Worm (Caenorhabditis elegans) whole organism, dauer: ENCODE measurements around the gene rpl-3.
"Not testable (repeated sequence)": the region's sequence is repeated elsewhere in the genome, so short reads cannot be mapped to it uniquely, and the experiment has no call there.

Experiments used
- unc-62 ChIP-seq: sonication (generic microtip); optimal IDR thresholded peaks from 2 replicates; lab custom pipeline; 2017; ENCODE audit warnings: missing biosample characterization, missing genetic modification reagents, missing genetic modification characterization

The rpl-3 gene

DNA sequence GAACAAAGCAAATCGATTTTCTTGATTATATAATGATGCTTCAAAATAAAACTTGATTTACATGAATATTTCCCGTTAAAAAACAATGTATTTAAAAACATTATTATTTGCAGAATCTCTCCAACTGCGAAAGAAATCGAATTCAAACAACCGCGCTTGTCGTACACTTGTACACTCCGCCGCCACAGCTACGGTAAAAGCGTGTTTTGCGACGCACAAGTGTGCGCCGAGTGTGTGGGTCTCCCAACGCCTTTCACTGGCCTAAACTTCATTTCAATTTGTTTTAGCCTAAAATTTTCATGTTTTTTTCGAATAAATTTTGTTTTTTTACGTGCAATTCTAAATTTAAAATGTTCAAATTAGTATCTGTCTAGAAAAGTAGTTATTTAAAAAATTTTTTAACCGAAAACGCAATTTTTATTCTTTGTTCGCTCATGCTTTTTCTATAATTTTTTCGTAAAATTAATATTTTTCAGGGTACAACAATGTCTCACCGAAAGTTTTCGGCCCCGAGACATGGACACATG is at the start of gene rpl-3:
rpl-3 (plus strand) TSS at position 477 of the 527 bp plus-strand sequence.
- peak; percentile 79 for TF ChIP-seq unc-62 (GFP tag; lab: Kevin White, UChicago)

DNA sequence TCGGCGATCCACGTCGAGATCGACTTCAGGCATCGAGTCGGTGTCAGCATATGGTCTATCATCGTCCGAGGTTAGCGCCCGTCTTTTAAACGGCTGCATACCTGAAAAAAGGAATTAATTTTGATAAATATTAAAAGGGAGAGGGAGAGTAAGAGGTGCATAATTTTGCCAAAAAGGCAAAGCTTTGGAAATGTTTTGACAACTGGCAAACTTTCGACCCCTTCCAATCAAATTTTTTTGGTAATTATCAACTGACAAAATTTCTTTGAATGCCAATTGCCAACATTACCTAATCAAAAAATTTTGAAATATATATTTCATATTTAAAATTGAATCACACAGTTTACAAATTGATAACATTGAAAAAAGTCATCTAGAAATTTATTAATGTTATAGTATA is 48.1 kb upstream of the rpl-3 start, which contains the start of gene dpy-27:
dpy-27 (minus strand) TSS at position 101 of the 400 bp plus-strand sequence.
- TF ChIP-seq unc-62 (GFP tag; lab: Kevin White, UChicago), result no peak

DNA sequence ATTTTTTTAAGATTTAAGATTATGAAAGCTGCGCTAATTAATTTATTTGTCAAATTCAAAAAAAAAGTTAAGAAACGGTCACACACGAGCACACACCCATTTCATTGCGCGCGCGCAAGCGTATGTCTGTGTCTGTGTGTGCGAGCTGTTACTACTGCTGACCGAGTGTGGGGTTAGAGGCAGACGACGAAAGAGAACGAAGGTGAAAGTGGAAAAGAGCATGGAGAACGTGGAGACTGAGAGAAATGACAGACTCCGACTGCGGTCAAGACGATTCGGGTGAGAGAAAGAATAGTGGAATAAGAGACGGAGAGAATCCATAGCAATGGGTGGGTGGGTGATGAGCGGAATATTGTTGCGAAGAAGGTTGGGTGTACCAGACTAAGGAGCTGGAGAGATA is 47.5 kb upstream of the rpl-3 start:
- no peak for TF ChIP-seq unc-62 (GFP tag; lab: Kevin White, UChicago)

DNA sequence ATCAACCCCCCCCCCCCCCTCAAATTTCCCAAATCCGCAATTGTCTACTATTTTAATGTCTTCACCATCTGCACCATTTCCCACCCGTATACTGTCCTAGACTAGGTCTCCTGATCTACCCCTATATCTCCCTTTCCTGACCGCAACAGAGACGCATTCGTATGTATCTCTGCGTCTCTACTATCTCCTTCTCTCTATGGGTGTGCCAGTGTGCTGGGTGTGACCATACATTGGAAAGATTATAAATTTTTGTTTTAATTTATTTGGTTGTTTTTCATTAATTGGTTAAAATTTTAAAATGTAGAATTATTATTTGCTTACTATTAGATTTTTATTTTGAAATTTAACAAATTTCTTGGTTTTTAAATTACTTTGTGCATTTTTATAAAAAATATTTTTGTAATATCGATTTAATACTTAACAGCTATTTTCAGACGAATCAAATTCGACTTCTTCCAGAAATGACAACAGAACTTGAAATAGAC is 45.6 kb upstream of the rpl-3 start, which contains the start of gene amx-1:
amx-1 (plus strand) TSS at position 435 of the 485 bp plus-strand sequence.
- no peak for TF ChIP-seq unc-62 (GFP tag; lab: Kevin White, UChicago)

DNA sequence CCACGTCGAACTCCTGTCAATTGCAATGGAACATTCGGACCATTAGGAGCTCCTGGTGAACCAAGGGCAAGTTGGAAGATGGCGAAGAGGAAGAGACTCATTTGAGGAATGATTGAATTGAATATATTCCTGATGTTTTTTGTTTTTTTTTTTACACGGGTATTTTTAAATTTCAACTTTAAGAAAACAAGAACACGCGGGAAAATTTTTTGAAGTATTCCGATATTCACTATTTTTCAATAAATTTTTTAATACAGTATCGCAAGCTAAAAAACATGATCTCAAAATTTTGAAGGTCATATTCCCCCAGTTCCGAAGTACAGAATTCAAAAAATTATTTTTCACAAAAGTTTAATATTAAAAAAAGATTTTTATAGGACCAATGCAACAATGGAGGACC is 38.5 kb upstream of the rpl-3 start, which contains the start of gene cnnm-5:
cnnm-5 (minus strand) TSS at position 101 of the 400 bp plus-strand sequence.
- TF ChIP-seq unc-62 (GFP tag; lab: Kevin White, UChicago), result no peak

- no peak for TF ChIP-seq unc-62 (GFP tag; lab: Kevin White, UChicago)
Measured at ce11 chrIII:3831381-3831780, 36.3 kb upstream of the rpl-3 start, which contains the start of gene C36A4.10. Gene C36A4.10 (minus strand): TSS chrIII:3831481.

ce11 chrIII:3831798-3832197 is 35.9 kb upstream of the rpl-3 start:
- TF ChIP-seq unc-62 (GFP tag; lab: Kevin White, UChicago), result no peak

ce11 chrIII:3832291-3832690 is 35.4 kb upstream of the rpl-3 start, which contains the start of gene cyp-25A1:
Gene cyp-25A1 (plus strand): TSS chrIII:3832591.
- no peak for TF ChIP-seq unc-62 (GFP tag; lab: Kevin White, UChicago)

- TF ChIP-seq unc-62 (GFP tag; lab: Kevin White, UChicago), result no peak
Measured at ce11 chrIII:3834800-3835271, 32.8 kb upstream of the rpl-3 start, which contains the start of gene cyp-25A2. Gene cyp-25A2 (plus strand): TSS chrIII:3835221.

DNA sequence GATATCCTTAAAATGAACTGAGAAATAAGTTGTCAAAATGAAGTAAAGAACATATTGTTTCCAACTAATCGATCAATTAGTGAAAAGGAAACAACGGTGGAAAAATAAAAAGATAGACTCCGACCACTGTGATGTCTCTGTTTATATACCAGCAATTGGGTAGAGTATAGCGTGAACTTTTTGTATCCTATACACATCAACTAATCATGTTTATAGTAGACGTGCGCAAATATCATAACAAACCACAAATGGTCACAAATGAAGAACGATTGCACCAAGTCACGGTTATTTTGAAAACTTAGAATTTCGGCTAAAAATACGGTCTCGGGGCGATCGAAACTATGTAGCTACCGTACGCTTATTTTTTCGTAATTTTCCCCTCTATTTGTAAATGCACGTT is 28.0 kb upstream of the rpl-3 start, which contains the start of gene cyp-25A3:
cyp-25A3 (minus strand) TSS at position 101 of the 400 bp plus-strand sequence.
- no peak for TF ChIP-seq unc-62 (GFP tag; lab: Kevin White, UChicago)

DNA sequence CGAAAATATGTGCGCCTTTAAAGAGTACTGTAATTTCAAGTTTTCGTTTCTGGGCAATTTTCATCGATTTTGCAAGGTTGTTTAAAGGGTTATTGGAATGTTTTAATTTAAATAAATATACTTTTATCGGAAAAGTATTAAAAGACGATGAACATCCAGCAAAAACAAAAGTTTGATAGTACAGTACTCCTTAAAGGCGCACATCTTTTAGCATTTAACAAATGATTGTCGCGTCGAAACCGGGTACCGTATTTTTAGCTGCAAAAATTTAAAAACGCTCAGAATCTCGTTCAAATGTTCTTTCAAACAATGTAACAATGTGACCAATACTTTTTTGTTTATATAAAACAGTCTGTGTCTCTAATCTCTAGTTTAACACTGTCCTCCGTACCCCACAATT is 27.4 kb upstream of the rpl-3 start, which contains the start of gene C36A4.11:
C36A4.11 (plus strand) TSS at position 301 of the 400 bp plus-strand sequence.
- TF ChIP-seq unc-62 (GFP tag; lab: Kevin White, UChicago), result not testable (repeated sequence)

DNA sequence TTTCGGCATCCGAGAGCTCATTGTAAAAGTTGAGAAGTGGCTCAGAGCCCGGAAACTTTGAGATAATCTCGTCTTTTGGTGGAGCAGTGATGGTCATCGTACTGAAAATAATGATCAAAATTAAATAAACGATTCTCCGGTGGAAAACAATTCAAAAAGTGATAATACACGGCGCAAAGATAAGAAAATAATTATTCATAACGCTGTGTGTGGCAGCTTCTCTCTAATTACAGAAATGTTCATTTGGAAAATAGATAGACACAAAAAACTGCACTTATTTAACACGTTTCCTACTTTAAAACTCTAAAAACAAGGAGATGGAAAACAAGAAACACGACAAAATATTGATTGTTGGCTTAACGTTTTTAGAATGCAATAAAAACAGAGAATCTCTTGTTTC is 24.1 kb upstream of the rpl-3 start, which contains the start of gene C36A4.4:
C36A4.4 (minus strand) TSS at position 101 of the 400 bp plus-strand sequence.
- TF ChIP-seq unc-62 (GFP tag; lab: Kevin White, UChicago), result not testable (repeated sequence)

DNA sequence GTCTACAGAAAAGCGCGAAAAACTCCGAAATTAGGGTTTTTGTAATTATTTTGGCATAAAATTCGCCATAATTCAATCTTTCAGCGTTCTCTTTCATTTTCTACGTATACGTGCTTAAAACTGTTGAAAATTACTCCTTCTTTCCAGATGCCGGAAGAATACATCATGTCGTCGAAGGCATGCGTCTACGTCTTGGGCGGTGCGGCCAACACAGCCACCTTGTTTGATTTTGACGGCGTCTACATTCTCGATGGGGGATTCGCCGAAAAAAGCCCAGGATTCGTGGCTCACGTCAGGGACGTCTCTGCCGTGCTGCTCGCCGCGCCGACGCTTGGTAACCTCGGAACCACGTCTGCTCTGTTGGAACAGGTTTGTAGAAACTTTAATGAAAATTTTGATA is 22.9 kb upstream of the rpl-3 start, which contains the start of gene maph-1.3:
maph-1.3 (plus strand) TSS at position 148 of the 400 bp plus-strand sequence.
- not testable (repeated sequence) for TF ChIP-seq unc-62 (GFP tag; lab: Kevin White, UChicago)

DNA sequence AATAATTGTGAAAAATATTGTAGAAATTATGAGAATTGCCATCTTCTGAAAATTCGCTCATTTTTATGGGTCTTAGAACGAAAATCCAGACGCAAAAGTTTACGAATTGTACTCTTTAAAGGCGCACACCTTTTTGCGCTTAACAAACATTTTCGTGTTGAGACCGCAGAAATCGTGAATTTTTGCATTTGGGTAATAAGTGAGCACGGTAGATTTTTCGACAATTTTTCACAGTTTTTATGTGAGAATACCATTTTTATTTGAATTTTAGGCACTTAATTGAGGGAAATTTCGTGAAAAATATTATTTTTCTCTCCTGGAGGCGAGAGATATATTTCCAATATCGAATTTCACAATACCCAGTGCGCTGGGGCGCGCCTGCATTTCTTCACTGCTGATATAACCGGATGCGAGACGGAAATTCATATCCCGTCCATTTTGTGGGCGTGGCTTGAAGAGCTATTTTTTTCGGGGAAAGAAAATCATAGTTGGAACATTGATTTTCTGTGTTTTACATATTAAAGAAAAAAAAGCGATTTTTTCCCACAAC is 15.5 kb upstream of the rpl-3 start, which contains the start of gene cyp-25A4:
cyp-25A4 (minus strand) TSS at position 51 of the 550 bp plus-strand sequence.
- not testable (repeated sequence) for TF ChIP-seq unc-62 (GFP tag; lab: Kevin White, UChicago)

ce11 chrIII:3862918-3863385 is 4.7 kb upstream of the rpl-3 start, which contains the start of gene brc-1:
Gene brc-1 (minus strand): TSS chrIII:3862968.
- no peak for TF ChIP-seq unc-62 (GFP tag; lab: Kevin White, UChicago)
